Fruit fly (Drosophila melanogaster): Measurements from ENCODE around the gene Cby.

DNA sequence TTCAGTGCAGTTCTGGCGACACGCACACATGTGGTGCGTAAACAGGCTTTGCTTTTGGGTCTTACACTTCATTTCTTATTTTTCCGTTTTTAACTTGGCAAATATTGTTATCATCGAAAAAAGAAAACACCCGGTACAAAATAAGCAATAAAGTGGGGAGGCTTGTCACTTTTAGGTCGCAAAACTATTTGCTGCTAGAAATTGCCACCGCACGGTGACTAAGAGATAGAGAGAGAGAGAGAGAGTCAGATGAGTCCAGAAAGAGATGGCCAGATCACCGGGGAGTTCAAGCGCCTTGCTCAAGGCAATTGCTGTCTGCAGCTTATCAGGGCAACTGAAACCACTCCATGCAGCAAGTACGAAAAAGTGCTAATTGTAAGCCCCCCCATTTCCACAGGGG lies 22.9 kb downstream of the Cby start:
- TF ChIP-seq tj (GFP tag; optimal IDR thresholded peaks at IDR 0.05) (no peak), toe (GFP tag; optimal IDR thresholded peaks at IDR 0.05) (no peak), Mnt (GFP tag; optimal IDR thresholded peaks at IDR 0.05) (no peak)

Measured in whole organism, adult.